Fruit fly (Drosophila melanogaster) S2 (cell line): ENCODE data around the gene Pgant35A.

Source experiments
- CG8478 ChIP-seq: fragments of >200 bp; optimal IDR thresholded peaks from 2 replicates; lab custom pipeline; 2018
- CTCF ChIP-seq, 2 experiments: fragments of >200 bp; optimal IDR thresholded peaks; 2 replicates each; lab custom pipeline; 2018

Gene Pgant35A

DNA sequence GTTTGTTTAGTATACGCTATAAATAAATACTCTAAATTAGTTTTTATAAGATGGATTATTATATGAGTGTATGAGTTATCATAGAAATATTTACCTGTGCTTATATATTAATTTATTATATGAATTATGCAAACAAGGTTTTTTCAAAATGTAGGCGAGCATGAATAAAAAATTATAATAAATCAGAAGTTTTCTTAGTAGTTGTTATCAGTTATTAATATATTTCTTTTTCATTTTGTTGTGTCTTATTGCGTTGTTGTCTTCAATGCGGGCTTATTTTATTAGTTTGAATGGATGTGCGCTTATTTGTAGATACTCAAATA, 3.2 kb upstream of the Pgant35A start:
- TF ChIP-seq CTCF (optimal IDR thresholded peaks at IDR 0.05; lab: Kevin White, UChicago): no peak
- TF ChIP-seq CG8478: no peak

DNA sequence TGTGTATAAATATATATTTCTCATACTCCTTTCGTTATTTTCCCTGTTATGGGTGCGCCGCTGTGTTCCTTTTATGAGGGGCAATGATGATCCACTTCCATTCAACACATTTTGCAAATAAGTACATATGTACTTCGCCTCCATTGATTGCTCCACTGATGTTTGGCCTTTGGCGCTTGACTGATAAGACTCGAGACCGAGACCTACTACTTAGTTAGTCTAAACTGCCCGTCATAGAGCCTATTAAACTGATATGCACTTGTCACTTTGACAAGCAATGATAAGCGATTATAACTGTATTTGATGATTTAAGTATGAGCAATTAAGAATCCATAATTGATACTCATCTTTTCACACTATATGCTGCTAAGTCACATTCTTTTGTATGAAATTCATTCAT, 2.8 kb upstream of the Pgant35A start:
- TF ChIP-seq CG8478 (no peak), CTCF (optimal IDR thresholded peaks at IDR 0.05; lab: Kevin White, UChicago) (no peak)

DNA sequence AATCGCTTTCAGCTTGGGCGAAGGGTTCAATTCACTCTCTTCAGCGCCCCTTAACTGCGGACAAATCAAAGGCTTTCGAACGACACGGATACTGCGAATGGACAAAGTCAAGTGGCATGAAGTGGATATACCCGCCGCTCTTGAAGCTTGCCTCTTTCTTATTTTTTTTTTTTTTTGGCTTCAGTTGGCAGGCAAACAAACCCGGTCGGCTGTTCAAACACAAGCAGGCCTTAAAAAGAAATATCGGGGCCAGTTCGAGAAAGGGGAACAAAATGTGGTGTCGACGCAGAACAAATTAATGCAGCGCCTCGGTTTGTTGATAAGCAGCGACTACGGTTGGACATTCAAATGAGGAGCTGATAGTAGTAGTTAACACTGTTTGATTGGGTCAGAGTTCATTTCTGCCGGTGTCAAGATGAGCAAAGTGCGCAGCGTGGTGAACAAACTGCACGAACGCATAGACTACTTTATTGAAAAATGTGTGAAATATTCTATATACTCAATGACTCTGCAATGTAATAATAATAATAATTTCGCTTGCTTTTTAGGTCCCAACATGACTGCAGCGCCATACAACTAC, 2.2 kb upstream of the Pgant35A start:
- TF ChIP-seq CG8478 (no peak), CTCF (optimal IDR thresholded peaks at IDR 0.05; lab: Kevin White, UChicago) (no peak)

DNA sequence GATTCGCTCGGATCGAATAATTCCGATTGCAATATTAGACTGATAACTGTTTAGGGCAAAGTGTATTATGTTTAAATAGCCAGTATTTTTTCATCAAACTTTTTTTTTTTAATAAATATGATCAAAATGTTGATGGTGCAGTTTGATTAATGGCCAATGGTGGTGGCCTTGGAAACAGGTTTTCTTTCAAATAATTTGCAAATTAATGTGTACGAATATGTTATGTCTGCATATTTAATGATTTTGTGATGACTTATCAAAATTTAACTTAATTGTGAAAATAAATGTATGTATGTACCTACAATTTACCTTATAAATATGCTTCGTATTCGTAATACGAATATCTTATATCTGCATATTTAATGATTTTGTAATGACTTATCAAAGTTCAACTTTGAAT, 2.2 kb downstream of the Pgant35A start:
- TF ChIP-seq CG8478 (no peak), CTCF (optimal IDR thresholded peaks at IDR 0.05; lab: Kevin White, UChicago) (no peak)

DNA sequence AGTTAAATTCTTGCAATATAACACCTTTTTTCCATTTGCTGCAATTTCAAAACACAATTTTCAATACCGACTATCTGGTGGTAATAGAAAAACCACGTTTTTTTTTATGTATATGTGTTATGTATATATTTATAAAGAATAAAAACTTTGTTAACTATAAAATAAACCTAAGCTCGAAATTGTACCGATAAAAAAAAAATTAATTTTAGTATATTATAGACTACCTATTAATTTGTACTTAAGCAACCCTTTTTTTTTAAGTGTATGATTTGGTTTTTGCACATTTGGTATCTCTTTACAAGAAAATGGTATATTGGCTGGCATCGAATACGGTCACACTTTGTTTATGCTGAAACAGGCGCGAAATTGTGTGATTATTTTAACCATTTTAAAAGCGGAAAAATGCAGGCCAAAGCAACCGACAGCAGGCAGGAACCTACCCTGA, 2.7 kb downstream of the Pgant35A start, which contains the start of gene spel1:
Gene spel1, plus strand, starts transcription at position 334 of the 445 bp plus-strand sequence.
- TF ChIP-seq CTCF (optimal IDR thresholded peaks at IDR 0.05; lab: Kevin White, UChicago) (no peak), CG8478 (no peak)

- TF ChIP-seq CTCF (optimal IDR thresholded peaks at IDR 0.05; lab: Kevin White, UChicago) (no peak), CG8478 (no peak)
Observed at dm6 chr2L:14366590-14367273, 7.7 kb downstream of the Pgant35A start.

dm6 chr2L:14367274-14367669, 8.2 kb downstream of the Pgant35A start:
- TF ChIP-seq CTCF (optimal IDR thresholded peaks at IDR 0.05; lab: Kevin White, UChicago) (no peak), CG8478 (no peak)

DNA sequence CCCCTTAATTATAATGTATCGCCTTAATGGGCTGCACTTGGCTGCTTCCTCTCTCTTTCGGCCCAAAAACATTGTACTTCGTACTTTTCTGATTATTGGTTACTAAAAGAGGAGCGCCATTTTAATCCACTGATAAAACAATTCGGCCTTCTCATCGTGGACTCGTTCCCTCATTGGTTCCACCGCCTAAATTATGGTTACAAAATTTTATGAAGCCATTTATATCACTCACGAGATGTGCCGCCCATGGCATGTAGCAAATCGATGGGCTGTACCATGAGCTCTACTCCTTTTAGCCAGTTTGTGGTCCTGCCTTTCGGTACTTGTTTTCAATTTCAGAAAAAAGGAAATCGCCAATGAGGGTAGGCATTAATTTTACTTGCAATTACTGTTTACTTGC, 9.8 kb downstream of the Pgant35A start:
- TF ChIP-seq CG8478: no peak
- no peak for TF ChIP-seq CTCF (optimal IDR thresholded peaks at IDR 0.05; lab: Kevin White, UChicago)

DNA sequence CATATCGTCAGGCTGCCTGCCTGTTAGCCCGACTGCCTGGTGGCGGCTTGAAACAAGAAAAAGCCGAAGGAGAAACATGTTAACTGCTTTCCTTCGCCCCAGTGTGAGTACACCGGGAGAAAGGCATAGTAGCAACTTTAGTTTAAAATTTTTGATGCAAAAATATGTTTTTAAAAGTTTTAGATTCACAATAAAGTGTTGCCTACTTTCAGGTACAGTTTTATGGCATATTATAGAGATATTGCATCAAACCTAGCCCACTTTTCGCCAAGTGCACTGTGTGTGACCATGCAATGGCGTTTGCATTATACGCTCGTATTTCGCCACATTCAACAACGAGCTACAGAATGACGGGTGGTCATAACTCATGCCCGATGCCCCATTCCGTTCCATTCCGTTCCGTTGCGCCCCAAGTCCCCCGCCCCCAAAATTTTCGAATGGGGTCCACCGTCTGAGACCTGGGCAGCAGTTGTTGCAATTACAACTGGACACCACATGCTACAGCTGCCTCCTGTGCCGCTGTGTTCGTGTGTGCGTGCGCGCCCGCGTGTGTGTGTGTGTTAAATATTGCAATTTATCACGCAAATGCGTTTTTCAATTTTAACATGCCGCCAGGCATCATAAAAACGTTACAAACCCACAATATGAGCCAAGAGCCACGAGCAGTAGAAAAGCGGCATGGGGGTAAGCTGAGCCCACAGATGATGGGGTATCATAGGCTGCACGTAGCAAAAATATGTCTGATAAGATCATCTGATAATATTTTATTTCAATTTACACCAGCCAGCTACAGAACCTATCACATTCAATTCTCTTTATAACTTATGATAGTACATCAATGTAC, 11.1 kb downstream of the Pgant35A start:
- TF ChIP-seq CTCF (optimal IDR thresholded peaks at IDR 0.05; lab: Kevin White, UChicago) (no peak), CG8478 (no peak)

DNA sequence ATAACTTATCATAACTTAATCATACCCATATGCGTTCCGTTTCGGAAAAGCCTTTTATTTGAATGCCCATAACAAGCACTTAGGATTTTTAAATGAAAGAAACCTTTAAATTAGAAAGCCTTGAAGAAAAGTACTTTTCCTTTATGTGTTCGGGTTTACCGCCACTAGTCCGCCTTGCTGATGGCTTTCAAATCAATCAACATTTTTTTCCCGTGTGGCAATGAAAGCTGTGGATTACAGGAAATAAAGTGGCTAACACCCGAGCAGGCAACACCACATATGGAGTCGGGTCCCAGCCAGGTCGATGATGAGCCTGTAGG, 11.7 kb downstream of the Pgant35A start:
- TF ChIP-seq CG8478: no peak
- no peak for TF ChIP-seq CTCF (optimal IDR thresholded peaks at IDR 0.05; lab: Kevin White, UChicago)

- TF ChIP-seq CG8478 (no peak), CTCF (optimal IDR thresholded peaks at IDR 0.05; lab: Kevin White, UChicago) (no peak)
Observed at dm6 chr2L:14372254-14372717, 13.2 kb downstream of the Pgant35A start.

DNA sequence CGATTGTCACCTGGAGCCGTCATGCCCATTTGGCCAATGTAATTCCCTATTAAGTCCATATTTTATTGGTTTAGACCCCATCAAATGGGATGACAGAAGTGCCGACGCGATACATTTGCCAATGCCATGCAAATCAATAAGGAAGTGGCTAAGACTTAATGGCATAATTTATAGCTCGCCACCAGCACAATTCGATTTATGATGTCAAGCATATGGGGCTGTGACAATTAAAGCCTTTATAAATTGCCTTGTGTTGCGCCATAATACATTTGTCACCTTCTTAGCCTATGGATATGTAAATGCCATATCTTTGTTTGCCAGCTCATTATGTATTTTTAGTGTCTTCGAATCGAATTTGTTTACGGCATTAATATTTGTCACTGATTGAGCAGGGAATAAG, 14.2 kb downstream of the Pgant35A start:
- no peak for TF ChIP-seq CTCF (optimal IDR thresholded peaks at IDR 0.05; lab: Kevin White, UChicago)
- no peak for TF ChIP-seq CG8478

DNA sequence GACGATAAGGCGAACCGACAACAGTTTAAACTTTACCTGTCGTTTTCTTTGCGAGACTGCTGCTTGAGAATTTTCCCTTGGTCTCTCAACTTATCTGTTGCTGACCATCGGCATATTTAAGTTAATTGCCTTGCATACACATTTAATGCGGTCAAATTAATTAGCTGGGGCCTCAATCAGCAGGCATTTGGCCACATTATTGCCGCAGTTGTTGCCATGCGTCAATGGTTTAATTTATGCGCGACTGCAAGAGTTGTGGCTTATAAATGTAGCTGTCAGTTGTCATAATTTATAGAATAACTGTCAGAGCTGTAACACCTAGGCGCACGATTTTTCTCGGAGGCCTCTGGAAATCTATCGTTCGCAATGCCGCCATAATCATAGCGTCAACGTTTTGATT, 15.0 kb downstream of the Pgant35A start:
- TF ChIP-seq CG8478: no peak
- no peak for TF ChIP-seq CTCF (optimal IDR thresholded peaks at IDR 0.05; lab: Kevin White, UChicago)

- no peak for TF ChIP-seq CG8478
- no peak for TF ChIP-seq CTCF (optimal IDR thresholded peaks at IDR 0.05; lab: Kevin White, UChicago)
Observed at dm6 chr2L:14376484-14377254, 17.6 kb downstream of the Pgant35A start.

DNA sequence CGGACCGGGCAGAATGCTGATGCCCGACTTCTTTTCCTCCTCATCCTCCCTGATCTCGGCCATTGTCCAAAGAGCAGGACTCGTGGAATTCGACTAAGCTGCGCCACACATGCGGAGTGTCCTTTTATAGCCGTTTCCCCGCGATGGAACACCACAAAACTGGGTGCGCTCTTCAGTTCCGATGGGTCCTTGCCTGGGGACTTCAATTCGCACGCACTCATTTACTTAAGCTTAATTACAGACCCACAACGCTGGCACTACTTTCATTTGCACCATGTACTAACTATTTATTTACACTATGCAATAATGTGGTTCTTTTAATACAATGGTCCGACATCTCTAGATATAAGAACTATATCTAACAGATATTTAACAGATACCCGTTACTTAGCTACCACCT, 22.0 kb downstream of the Pgant35A start, which contains the start of gene ppk:
Gene ppk, minus strand, starts transcription at position 101 of the 400 bp plus-strand sequence.
- TF ChIP-seq CG8478 (no peak), CTCF (optimal IDR thresholded peaks at IDR 0.05; lab: Kevin White, UChicago) (no peak)
